Worm (Caenorhabditis elegans) whole organism, L1 larva: ENCODE results near the gene F38A5.22.

Experiments used
- aly-2 ChIP-seq: fragments of 150-350 bp; optimal IDR thresholded peaks from 2 replicates; lab custom pipeline; 2014; ENCODE audit warnings: missing biosample characterization, missing genetic modification characterization
- dpl-1 ChIP-seq, 3 experiments: fragments of 150-350 bp in 2 of 3; sonication (generic microtip) in 1 of 3; optimal IDR thresholded peaks; 2 replicates each; lab custom pipeline; 2014 to 2017; ENCODE audit warnings: missing biosample characterization in 3 of 3, missing genetic modification characterization in 3 of 3, missing genetic modification reagents in 3 of 3
- nhr-11 ChIP-seq: fragments of 150-350 bp; optimal IDR thresholded peaks from 2 replicates; lab custom pipeline; 2014; ENCODE audit warnings: missing biosample characterization, missing genetic modification characterization
- nhr-12 ChIP-seq: sonication (generic microtip); optimal IDR thresholded peaks from 2 replicates; lab custom pipeline; 2017; ENCODE audit warnings: missing biosample characterization, missing genetic modification characterization

DNA sequence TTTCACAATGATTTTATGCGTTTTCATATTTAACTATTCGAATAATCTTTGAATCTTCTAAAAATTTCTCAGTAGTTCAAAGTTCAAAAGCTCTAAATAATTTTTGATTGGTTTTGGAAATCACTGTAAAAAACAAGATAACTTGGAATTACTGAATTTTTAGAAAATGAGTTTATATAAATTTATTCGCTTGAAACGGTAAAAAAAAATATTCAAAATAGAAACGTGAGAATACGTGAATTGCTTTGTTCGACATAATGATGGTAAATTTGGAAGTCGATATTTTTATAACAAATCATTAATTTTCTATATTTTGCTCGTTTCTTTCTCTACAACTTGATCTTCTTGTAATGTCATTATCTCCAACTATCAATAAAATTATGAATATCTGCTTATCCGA is 27.6 kb upstream of the F38A5.22 start, which contains the start of gene C01B10.44:
- no peak for TF ChIP-seq aly-2
- no peak for TF ChIP-seq nhr-12
- no peak for TF ChIP-seq nhr-11 (tag; lab: Kevin White, UChicago)
- TF ChIP-seq dpl-1 (GFP tag; optimal IDR thresholded peaks at IDR 0.05; lab: Kevin White, UChicago) = no peak
